Worm (Caenorhabditis elegans) whole organism, dauer: Measurements from ENCODE around the gene ZC15.10.
"Not testable (repeated sequence)": the region's sequence is repeated elsewhere in the genome, so short reads cannot be mapped to it uniquely, and the experiment has no call there.

Experiments
- unc-62 ChIP-seq: sonication (generic microtip); optimal IDR thresholded peaks from 2 replicates; lab custom pipeline; 2017; ENCODE audit warnings: missing biosample characterization, missing genetic modification reagents, missing genetic modification characterization

Gene ZC15.10

ce11 chrV:20310575-20310974 is at the start of gene ZC15.10:
Gene ZC15.10 (plus strand): TSS chrV:20310736.
- no peak for TF ChIP-seq unc-62

ce11 chrV:20266992-20267391 is 43.5 kb upstream of the ZC15.10 start, which contains the start of gene mdt-17:
Gene mdt-17 (minus strand): TSS chrV:20267247.
- TF ChIP-seq unc-62, result no peak

- TF ChIP-seq unc-62, result no peak
Observed at ce11 chrV:20269661-20270137, 40.8 kb upstream of the ZC15.10 start, which contains the start of the genes prmt-1 and cdkr-3. Gene prmt-1 (minus strand): TSS chrV:20269711. Gene cdkr-3 (plus strand): TSS chrV:20270107.

DNA sequence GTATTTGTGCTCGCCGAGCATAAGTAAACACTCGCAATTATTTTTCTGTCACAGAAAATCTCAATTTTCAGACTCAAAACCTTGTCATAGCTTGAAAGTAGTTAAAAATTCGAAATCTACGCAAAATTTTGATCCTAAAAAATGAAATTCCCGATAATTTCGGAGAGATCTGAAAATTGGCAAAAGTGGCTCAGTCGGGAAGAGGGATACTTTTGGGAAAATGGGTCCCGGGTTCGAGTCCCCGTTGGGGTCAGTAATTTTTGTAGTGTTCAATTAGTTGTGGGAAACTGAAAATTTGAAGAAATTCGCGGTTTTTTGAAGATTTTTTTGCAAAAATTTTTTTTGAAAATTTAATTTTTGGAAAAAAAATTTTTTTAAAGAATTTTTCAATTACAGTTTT is 33.6 kb upstream of the ZC15.10 start:
- no peak for TF ChIP-seq unc-62

- TF ChIP-seq unc-62, result no peak
Observed at ce11 chrV:20279309-20279708, 31.2 kb upstream of the ZC15.10 start.

DNA sequence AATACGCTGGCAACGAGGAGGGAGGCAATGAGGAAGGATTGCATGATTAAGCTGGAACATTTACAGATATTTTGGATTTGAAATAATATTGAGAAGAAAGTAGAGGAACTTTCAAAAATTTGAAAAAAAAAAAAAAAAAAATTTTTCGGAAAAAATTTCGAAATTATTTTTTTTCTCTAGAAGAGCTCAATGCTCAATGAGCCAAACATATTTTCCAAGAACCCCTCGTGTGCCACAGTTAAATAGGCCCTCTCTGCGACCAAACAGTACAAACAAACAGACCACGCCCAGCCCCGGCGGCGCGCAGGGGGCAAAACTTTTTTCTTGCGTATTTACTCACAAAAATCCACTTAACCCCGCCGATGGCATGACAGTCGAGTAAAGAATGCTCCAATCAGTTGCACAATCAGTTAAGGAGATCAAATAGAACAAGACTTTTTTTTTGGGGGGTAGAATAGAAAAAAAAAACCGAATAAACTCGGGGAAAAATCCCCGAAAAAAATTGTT is 30.7 kb upstream of the ZC15.10 start, which contains the start of gene pqn-94:
pqn-94 (minus strand) TSS at position 51 of the 507 bp plus-strand sequence.
- TF ChIP-seq unc-62, result no peak

ce11 chrV:20282827-20283226 is 27.7 kb upstream of the ZC15.10 start:
- no peak for TF ChIP-seq unc-62

DNA sequence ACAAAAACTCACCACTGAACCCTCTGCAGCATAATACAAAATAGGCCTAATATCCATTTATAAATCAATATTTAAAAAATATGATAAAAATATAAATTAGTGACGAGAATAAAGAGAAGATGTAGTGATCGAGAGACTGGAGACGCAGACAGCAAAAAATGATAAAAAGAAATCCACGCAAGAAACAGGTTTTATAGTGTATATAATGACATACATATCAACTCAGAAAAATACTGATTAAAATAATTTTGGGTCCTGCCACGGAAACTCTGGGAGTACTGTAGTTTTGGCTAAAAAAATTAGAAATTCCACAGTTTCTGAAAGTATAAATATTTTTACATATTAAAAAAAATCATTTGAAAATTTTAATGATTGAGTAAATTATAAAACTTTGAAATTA is 21.2 kb upstream of the ZC15.10 start, which contains the start of gene mlt-4:
mlt-4 (minus strand) TSS at position 101 of the 400 bp plus-strand sequence.
- TF ChIP-seq unc-62, result no peak

DNA sequence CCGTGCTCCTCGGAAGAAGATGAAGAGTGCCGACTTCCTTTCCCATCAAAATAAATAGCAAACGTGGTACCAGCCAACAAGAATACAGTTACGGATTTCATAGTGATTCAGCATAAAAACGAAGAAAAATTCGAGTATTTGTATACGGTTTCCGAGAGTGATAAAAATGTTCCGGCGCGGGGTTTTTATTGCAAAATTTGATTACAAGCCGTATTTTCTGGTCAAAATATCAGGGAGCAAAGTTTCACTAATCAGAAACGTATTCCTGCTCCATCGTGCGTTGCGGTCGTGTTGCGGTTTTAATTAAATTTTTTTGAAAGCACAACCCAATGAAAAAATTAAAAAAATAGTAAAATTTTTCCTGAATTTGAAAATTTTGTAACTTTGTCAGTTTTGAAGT is 16.1 kb upstream of the ZC15.10 start, which contains the start of gene clec-261:
clec-261 (minus strand) TSS at position 101 of the 400 bp plus-strand sequence.
- TF ChIP-seq unc-62, result no peak

ce11 chrV:20297650-20298049 is 12.9 kb upstream of the ZC15.10 start, which contains the start of gene ZC15.5:
Gene ZC15.5 (plus strand): TSS chrV:20297950.
- TF ChIP-seq unc-62, result no peak

DNA sequence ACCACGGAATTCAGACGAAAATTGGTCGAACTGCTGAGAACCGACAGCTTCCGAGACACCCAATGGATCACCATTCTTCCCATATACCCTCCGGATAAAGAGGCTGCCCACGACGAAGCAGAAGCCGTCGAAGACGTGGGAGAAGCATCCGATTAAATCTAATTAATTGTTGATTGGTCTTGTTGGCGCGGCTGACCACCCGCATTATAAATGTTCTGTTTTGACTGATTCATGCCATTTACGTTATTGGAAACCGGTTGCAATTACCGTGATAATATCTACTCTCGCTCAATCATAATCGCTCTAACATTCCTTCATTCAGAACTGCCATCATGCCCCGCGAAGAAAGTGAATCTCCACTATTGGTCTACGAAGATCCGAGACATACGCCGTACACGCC is 7.2 kb upstream of the ZC15.10 start, which contains the start of gene ZC15.3:
ZC15.3 (plus strand) TSS at position 301 of the 400 bp plus-strand sequence.
- TF ChIP-seq unc-62, result not testable (repeated sequence)

- no peak for TF ChIP-seq unc-62
Observed at ce11 chrV:20305803-20306202, 4.7 kb upstream of the ZC15.10 start, which contains the start of gene ZC15.1. Gene ZC15.1 (plus strand): TSS chrV:20306103.

DNA sequence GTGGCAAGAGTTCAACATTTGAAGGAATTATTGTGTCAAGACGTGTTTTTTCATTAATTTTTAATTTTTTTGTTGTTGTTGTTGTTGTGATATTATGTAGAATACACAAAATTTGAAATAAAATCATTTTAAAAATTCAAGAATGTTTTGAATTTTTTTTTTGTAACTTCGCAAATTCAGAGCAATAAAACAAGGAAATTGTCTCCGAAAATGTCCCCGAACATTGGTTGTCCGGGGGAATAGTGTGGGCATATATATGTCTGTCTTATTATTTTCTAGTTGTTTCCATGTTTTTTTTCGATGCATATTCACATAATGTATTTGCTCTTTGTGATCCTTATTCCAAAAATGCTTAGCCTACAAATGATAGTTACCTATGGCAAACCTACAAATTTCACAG is 983 bp downstream of the ZC15.10 start, which contains the start of gene clec-262:
clec-262 (plus strand) TSS at position 301 of the 400 bp plus-strand sequence.
- no peak for TF ChIP-seq unc-62

ce11 chrV:20317442-20317841 is 6.9 kb downstream of the ZC15.10 start, which contains the start of gene Y113G7C.1:
Gene Y113G7C.1 (plus strand): TSS chrV:20317742.
- no peak for TF ChIP-seq unc-62

DNA sequence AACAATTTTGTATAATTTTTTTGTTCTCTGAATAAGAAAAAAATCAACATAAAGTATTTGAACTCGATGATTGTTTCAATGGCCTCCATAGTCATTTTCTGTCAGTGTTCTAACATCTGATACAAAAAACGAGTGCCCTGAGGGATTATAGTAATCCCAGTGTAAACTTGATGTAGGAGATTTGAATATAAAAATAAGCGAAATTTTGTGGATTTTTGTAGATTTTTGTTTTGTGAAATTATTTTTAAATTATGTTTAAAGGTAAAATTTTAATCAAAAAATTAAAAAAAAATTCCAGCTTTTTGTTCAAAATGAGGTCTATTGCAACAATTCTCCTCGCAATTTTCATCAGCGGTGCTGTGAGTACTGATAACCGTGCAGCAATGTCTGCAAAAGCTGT is 14.9 kb downstream of the ZC15.10 start, which contains the start of gene Y38H6A.1:
Y38H6A.1 (plus strand) TSS at position 301 of the 400 bp plus-strand sequence.
- no peak for TF ChIP-seq unc-62

DNA sequence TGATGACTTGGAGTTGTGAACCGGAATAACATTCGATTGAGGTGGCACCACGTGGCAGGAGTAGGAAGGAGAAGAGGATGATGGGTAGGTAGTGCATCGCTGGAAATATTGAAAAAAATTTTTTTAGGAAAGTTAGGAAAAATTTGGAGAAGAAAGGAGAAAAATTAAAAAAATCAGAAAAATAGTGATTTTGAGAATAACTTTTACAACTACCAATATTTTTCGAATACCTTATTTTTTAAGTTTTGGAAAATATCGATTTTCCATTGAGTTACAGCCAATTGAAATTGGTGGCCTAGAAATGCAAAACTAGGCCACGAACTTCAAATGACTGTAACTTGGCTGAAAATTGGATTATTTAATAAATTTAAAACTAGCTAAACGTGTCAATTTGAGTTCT is 24.7 kb downstream of the ZC15.10 start, which contains the start of gene Y38H6A.5:
Y38H6A.5 (minus strand) TSS at position 101 of the 400 bp plus-strand sequence.
- no peak for TF ChIP-seq unc-62

DNA sequence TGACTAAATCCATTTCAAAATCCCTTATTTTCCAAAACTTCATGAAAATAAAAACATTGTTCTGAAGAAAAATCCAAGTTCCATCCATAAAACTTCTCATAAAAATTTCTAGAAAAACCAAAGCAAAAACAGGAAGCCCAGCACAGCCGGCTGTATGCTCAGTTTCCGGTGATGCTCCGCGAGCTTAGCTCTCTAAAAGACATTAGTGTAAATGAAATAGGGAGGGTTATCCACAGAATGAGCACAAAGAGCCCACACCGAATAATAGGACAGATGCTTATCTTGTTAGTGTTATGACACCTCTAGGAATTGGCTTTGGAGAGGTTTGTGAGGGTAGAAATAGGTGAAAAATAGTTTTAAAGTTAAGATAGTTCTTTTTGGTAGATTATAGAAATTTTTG is 27.5 kb downstream of the ZC15.10 start:
- no peak for TF ChIP-seq unc-62

- no peak for TF ChIP-seq unc-62
Observed at ce11 chrV:20338870-20339269, 28.3 kb downstream of the ZC15.10 start.
